Worm (Caenorhabditis elegans): Measurements from ENCODE around the gene col-33.

Gene col-33

DNA sequence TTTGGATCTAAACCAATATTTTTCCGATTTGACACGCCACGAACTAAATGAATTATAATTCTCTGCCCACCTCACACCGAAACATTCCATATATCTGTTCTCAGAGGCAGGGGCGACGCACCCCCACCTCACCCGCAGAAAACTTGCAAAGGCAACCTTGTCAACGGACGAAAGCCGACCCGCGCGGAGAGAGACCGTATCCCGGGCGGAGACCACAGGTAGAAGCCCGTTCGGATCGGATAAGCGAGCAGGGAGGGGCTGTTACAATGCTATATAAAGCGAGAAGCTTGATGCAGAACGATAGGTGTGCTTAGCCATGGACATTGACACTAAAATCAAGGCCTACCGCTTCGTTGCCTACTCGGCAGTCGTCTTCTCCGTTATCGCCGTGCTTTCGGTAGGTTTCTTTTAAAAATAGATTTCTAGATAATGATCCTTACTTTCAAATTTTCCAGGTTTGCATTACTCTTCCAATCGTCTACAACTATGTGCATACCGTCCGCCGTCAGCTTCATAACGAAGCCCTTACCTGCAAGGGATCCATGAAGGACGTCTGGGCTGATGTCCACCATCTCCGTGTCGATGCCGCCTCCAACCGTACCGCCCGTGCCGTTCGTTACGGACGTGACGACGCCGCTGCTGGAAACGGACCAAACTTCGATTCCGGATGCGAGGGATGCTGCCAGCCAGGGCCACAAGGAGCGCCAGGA, 27.6 kb upstream of the col-33 start, which contains the start of the genes zipt-2.2 and dpy-13:
Gene zipt-2.2, minus strand, starts transcription at position 51 of the 710 bp plus-strand sequence.
Gene dpy-13, plus strand, starts transcription at position 300 of the 710 bp plus-strand sequence.
- no peak for TF ChIP-seq aha-1 (tag; optimal IDR thresholded peaks at IDR 0.05)
- no peak for TF ChIP-seq lin-13 (GFP tag; optimal IDR thresholded peaks at IDR 0.05)
- no peak for TF ChIP-seq blmp-1 (tag; optimal IDR thresholded peaks at IDR 0.05)
- no peak for TF ChIP-seq isw-1 (GFP tag; IDR thresholded peaks at IDR 0.05)
- TF ChIP-seq unc-130 (tag; optimal IDR thresholded peaks at IDR 0.05), result no peak
- TF ChIP-seq vab-15 (tag; optimal IDR thresholded peaks at IDR 0.05), result no peak
- TF ChIP-seq fkh-4 (tag; optimal IDR thresholded peaks at IDR 0.05; ENCODE audit: borderline replicate concordance), result no peak
- TF ChIP-seq nhr-12 (tag; optimal IDR thresholded peaks at IDR 0.05), result no peak
- no peak for TF ChIP-seq snpc-4 (tag; optimal IDR thresholded peaks at IDR 0.05)

DNA sequence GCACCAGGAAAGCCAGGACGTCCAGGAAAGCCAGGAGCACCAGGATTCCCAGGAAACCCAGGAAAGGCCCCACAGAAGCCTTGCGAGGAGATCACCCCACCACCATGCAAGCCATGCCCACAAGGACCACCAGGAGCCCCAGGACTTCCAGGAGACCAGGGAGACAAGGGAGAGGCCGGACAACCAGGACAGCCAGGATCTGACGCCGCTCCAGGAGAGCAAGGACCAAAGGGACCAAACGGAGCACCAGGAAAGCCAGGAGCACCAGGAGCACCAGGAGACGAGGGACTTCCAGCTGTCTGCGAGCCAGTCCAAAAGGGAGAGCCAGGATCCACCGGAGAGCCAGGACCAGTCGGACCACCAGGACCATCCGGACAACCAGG, 27.1 kb upstream of the col-33 start:
- TF ChIP-seq pqm-1 (tag; optimal IDR thresholded peaks at IDR 0.05) (no peak), fkh-8 (tag; optimal IDR thresholded peaks at IDR 0.05) (no peak), lin-35 (GFP tag; optimal IDR thresholded peaks at IDR 0.05) (no peak)

DNA sequence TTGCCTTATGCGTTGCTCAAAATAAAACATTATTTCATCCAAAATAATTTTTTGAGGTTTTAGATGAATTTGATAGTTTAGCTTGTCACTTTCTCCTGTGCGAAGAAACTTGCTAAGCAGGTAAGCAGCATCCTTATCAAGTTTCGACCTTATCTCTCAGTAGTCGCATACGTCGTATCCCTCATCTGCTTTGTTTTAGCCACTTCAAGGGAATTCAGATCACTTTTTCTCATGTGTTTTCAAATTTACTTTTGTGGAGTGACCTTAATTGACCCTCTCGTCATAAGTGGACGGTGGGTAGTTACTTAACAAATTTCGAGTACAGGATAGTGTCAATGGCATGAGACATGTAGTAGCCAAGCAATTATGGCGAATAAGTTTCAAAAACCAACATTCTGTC, 26.4 kb upstream of the col-33 start:
- TF ChIP-seq blmp-1 (tag; optimal IDR thresholded peaks at IDR 0.05) (peak; percentile 79), C04F5.9 (tag; optimal IDR thresholded peaks at IDR 0.05) (no peak), nhr-28 (tag; optimal IDR thresholded peaks at IDR 0.05) (no peak), fkh-4 (tag; optimal IDR thresholded peaks at IDR 0.05; ENCODE audit: borderline replicate concordance) (no peak), nhr-76 (tag; optimal IDR thresholded peaks at IDR 0.05) (no peak), ceh-88 (GFP tag; IDR thresholded peaks at IDR 0.05) (no peak), ceh-8 (GFP tag; optimal IDR thresholded peaks at IDR 0.05) (no peak), ztf-4 (tag; optimal IDR thresholded peaks at IDR 0.05) (peak; percentile 59), rnt-1 (tag; optimal IDR thresholded peaks at IDR 0.05) (no peak), elt-3 (tag; optimal IDR thresholded peaks at IDR 0.05) (no peak), mep-1 (tag; optimal IDR thresholded peaks at IDR 0.05) (no peak), tbx-2 (tag; optimal IDR thresholded peaks at IDR 0.05) (no peak), xbp-1 (tag; optimal IDR thresholded peaks at IDR 0.05) (no peak)

DNA sequence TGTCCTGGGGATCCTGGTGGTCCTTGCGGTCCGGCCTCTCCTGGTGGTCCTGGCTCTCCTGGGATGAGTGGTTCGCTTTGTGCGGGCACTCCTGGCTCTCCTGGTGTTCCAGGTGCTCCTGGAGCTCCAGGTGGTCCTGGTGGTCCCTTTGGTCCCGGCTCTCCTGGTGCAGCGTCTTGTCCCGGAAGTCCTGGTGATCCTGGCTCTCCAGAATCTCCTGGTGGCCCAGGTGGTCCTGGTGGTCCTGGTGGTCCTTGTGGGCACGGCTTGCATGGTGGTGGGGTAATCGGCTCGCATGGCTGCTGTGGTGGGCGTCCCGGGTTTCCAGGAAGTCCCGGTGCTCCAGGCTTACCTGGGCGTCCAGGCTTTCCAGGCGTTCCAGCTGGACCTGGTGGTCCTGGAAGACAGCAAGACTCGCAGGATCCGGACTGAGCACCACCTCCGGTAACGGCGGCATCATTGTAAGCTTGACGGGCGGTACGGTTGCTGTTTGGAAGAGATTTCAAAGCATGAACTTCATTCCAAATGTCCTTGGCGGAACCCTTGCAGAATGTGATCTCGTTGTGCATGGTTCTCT, 19.2 kb upstream of the col-33 start:
- TF ChIP-seq snu-23 (GFP tag; optimal IDR thresholded peaks at IDR 0.05) (no peak), skn-1 (tag; optimal IDR thresholded peaks at IDR 0.05) (no peak), ztf-11 (tag; optimal IDR thresholded peaks at IDR 0.05) (no peak), efl-1 (optimal IDR thresholded peaks at IDR 0.05) (no peak), efl-1 (GFP tag; optimal IDR thresholded peaks at IDR 0.05 in 1 of 2) (peak in 1 of 2 experiments; percentile 78), ceh-8 (GFP tag; optimal IDR thresholded peaks at IDR 0.05) (peak; percentile 70), fkh-8 (tag; optimal IDR thresholded peaks at IDR 0.05) (no peak)

ce11 chrIV:4244510-4244909, 18.6 kb upstream of the col-33 start, which contains the start of gene col-34:
Gene col-34, minus strand, starts transcription at chrIV:4244610.
- TF ChIP-seq blmp-1 (tag; optimal IDR thresholded peaks at IDR 0.05) (peak; percentile 15), grh-1 (GFP tag; IDR thresholded peaks at IDR 0.05) (no peak)

ce11 chrIV:4246493-4246892, 16.6 kb upstream of the col-33 start, which contains the start of gene ttr-20:
Gene ttr-20, plus strand, starts transcription at chrIV:4246793.
- TF ChIP-seq nhr-47 (tag; optimal IDR thresholded peaks at IDR 0.05) (no peak), nhr-85 (tag) (peak; percentile 7)

Measured in whole organism, L1 larva.